Fruit fly (Drosophila melanogaster): ENCODE results near the gene Mrgn1.

- TF ChIP-seq Hr96 (GFP tag; optimal IDR thresholded peaks at IDR 0.05): no peak
- no peak for TF ChIP-seq CG5204 (GFP tag; optimal IDR thresholded peaks at IDR 0.05)
- no peak for TF ChIP-seq pad (GFP tag; optimal IDR thresholded peaks at IDR 0.05)
- TF ChIP-seq ovo (GFP tag; optimal IDR thresholded peaks at IDR 0.05): no peak
- TF ChIP-seq Clk (GFP tag; optimal IDR thresholded peaks at IDR 0.05): no peak
- no peak for TF ChIP-seq cnc (optimal IDR thresholded peaks at IDR 0.05)
- TF ChIP-seq CG11617 (GFP tag; optimal IDR thresholded peaks at IDR 0.05): no peak
- TF ChIP-seq CG12768 (GFP tag; optimal IDR thresholded peaks at IDR 0.05): no peak
Measured at dm6 chrX:13754476-13754875, 32.7 kb upstream of the Mrgn1 start.

Data from whole organism, adult.